Worm (Caenorhabditis elegans) whole organism, midembryonic: ENCODE data around the gene epc-1.

Source experiments
- T22C8.4 ChIP-seq: fragments of 200-800 bp; sonication (Bioruptor generic); IDR thresholded peaks from 2 replicates; pipeline ENCODE4 v1.3.6; 2022; ENCODE audit warnings: missing genetic modification characterization, missing compliant biosample characterization
- med-1 ChIP-seq: sonication (generic microtip); optimal IDR thresholded peaks from 2 replicates; lab custom pipeline; 2017; ENCODE audit warnings: missing genetic modification characterization, mild to moderate bottlenecking, missing compliant biosample characterization, antibody characterized with exemption, missing genetic modification reagents; ENCODE audit not compliant: insufficient read depth
- ref-1 ChIP-seq: fragments of 200-800 bp; sonication (Bioruptor generic); conservative IDR thresholded peaks from 2 replicates; pipeline ENCODE4 v1.3.6; 2022; ENCODE audit warnings: missing genetic modification reagents, missing genetic modification characterization, missing compliant biosample characterization
- tab-1 ChIP-seq: fragments of 200-800 bp; sonication (Bioruptor generic); IDR thresholded peaks from 2 replicates; pipeline ENCODE4 v1.3.6; 2022; ENCODE audit warnings: missing genetic modification characterization, missing compliant biosample characterization
- ztf-23 ChIP-seq: fragments of 200-800 bp; sonication (Bioruptor generic); IDR thresholded peaks from 2 replicates; pipeline ENCODE4 v1.3.6; 2022; ENCODE audit warnings: missing genetic modification reagents, missing genetic modification characterization, missing compliant biosample characterization
- ztf-29 ChIP-seq: fragments of 200-800 bp; sonication (Bioruptor generic); IDR thresholded peaks from 2 replicates; pipeline ENCODE4 v1.3.6; 2022; ENCODE audit warnings: missing genetic modification reagents, missing genetic modification characterization, missing compliant biosample characterization

ce11 chrIII:12640386-12641024 lies 32.1 kb upstream of the epc-1 start:
- TF ChIP-seq ztf-29, result no peak
- TF ChIP-seq tab-1 (GFP tag; lab: Robert Waterston, UW), result no peak
- TF ChIP-seq T22C8.4 (GFP tag; lab: Robert Waterston, UW), result no peak
- TF ChIP-seq ztf-23 (GFP tag; lab: Robert Waterston, UW), result no peak
- TF ChIP-seq med-1 (GFP tag; lab: Kevin White, UChicago), result no peak
- no peak for TF ChIP-seq ref-1 (GFP tag; lab: Robert Waterston, UW)
